Worm (Caenorhabditis elegans) whole organism, mixed stage, embryonic: Measurements from ENCODE around the gene W04B5.6.
A peak's percentile ranks its signal among the peaks of the same experiment; 100 is the strongest.

ENCODE experiments used
- ceh-39 ChIP-seq: fragments of 150-350 bp; optimal IDR thresholded peaks from 2 replicates; lab custom pipeline; 2014; ENCODE audit warnings: missing biosample characterization, missing genetic modification characterization
- elt-1 ChIP-seq: sonication (generic microtip); optimal IDR thresholded peaks from 2 replicates; lab custom pipeline; 2017; ENCODE audit warnings: missing genetic modification characterization, mild to moderate bottlenecking, missing compliant biosample characterization, antibody characterized with exemption, moderate library complexity, borderline replicate concordance; ENCODE audit not compliant: insufficient read depth
- lin-13 ChIP-seq: fragments of 150-350 bp; optimal IDR thresholded peaks from 2 replicates; lab custom pipeline; 2014; ENCODE audit warnings: missing biosample characterization, missing genetic modification characterization
- mep-1 ChIP-seq: fragments of 150-350 bp; optimal IDR thresholded peaks from 2 replicates; lab custom pipeline; 2017; ENCODE audit warnings: missing biosample characterization, missing genetic modification reagents, missing genetic modification characterization, inconsistent platforms
- nhr-28 ChIP-seq: fragments of 150-350 bp; optimal IDR thresholded peaks from 2 replicates; lab custom pipeline; 2014; ENCODE audit warnings: missing biosample characterization, missing genetic modification characterization
- sem-2 ChIP-seq: fragments of 200-800 bp; sonication (Bioruptor generic); optimal IDR thresholded peaks from 2 replicates; lab custom pipeline; 2018; ENCODE audit warnings: mild to moderate bottlenecking, missing genetic modification characterization, missing compliant biosample characterization
- snpc-4 ChIP-seq: fragments of 150-350 bp; optimal IDR thresholded peaks from 2 replicates; lab custom pipeline; 2014; ENCODE audit warnings: missing biosample characterization, missing genetic modification characterization
- sptf-1 ChIP-seq: sonication (generic microtip); optimal IDR thresholded peaks from 2 replicates; lab custom pipeline; 2017; ENCODE audit warnings: mild to moderate bottlenecking, missing genetic modification characterization, moderate library complexity, missing compliant biosample characterization
- unc-62 ChIP-seq: fragments of 150-350 bp; optimal IDR thresholded peaks from 2 replicates; lab custom pipeline; 2014; ENCODE audit warnings: missing biosample characterization, missing genetic modification reagents, missing genetic modification characterization
- zip-8 ChIP-seq: fragments of 150-350 bp; optimal IDR thresholded peaks from 2 replicates; lab custom pipeline; 2014; ENCODE audit warnings: missing biosample characterization, missing genetic modification characterization

DNA sequence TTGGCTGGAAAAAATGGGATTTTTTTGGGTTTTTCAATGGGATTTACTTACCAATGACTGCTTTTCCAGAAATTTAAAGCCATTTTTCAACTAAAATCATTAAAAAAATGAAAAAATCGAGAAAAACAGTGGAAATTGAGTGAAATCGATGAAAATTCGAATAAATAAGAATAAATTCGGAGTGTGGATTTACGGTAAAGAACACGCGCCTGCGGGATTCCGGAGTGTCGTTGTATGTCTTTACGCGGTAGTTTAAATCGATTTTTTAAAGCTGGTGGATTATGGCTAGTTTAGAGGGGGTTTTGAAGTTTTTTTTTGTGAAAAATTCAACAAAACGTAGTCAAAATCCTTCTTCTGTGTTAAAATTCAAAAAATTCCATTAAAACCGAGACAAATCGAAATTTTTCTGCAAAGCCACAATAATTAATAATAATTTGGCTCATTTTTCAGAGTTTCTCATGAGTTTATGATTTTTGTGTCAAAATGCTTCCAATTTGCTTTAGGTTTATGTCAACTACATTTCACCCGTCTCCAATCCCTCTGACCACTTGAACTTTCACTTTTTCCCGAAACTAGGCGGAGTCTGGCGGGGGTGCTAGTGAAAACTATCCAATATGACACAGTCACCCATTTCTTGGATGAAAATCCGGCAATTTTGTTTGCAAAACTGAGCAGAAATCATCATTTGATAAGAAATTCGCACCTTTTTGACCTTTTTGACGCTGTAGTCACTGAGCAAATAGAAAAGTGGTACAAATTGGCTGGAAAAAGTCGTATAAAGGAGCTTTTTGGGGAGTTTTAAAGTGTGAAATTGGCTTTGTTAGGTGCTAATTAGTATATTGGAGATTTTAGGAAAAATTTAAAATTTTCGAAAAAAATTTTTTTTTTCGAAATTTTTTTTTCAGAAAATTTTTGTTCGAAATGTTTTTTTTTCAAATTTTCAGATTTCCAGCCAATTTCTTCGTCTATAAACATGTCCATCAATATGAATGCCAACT lies 33.8 kb downstream of the W04B5.6 start, which contains the start of the genes cic-1 and strm-1:
- TF ChIP-seq lin-13 (tag; lab: Kevin White, UChicago) (peak; percentile 30), nhr-28 (tag; lab: Kevin White, UChicago) (no peak), snpc-4 (tag; lab: Kevin White, UChicago) (no peak), mep-1 (tag; lab: Kevin White, UChicago) (no peak), sptf-1 (tag; lab: Kevin White, UChicago) (no peak), elt-1 (tag; lab: Kevin White, UChicago) (no peak), unc-62 (GFP tag; lab: Kevin White, UChicago) (no peak), zip-8 (tag; lab: Kevin White, UChicago) (no peak), ceh-39 (tag; lab: Kevin White, UChicago) (no peak), sem-2 (GFP tag; lab: Kevin White, UChicago) (no peak)
